Worm (Caenorhabditis elegans) whole organism, midembryonic: ENCODE data around the gene Y54G2A.50.

Experiments
- flt-1 ChIP-seq: fragments of 200-800 bp; sonication (Bioruptor generic); IDR thresholded peaks from 2 replicates; pipeline ENCODE4 v1.3.6; 2022; ENCODE audit warnings: missing genetic modification characterization, missing compliant biosample characterization
- ref-1 ChIP-seq: fragments of 200-800 bp; sonication (Bioruptor generic); conservative IDR thresholded peaks from 2 replicates; pipeline ENCODE4 v1.3.6; 2022; ENCODE audit warnings: missing genetic modification reagents, missing genetic modification characterization, missing compliant biosample characterization
- tab-1 ChIP-seq: fragments of 200-800 bp; sonication (Bioruptor generic); IDR thresholded peaks from 2 replicates; pipeline ENCODE4 v1.3.6; 2022; ENCODE audit warnings: missing genetic modification characterization, missing compliant biosample characterization
- ztf-23 ChIP-seq: fragments of 200-800 bp; sonication (Bioruptor generic); IDR thresholded peaks from 2 replicates; pipeline ENCODE4 v1.3.6; 2022; ENCODE audit warnings: missing genetic modification reagents, missing genetic modification characterization, missing compliant biosample characterization

DNA sequence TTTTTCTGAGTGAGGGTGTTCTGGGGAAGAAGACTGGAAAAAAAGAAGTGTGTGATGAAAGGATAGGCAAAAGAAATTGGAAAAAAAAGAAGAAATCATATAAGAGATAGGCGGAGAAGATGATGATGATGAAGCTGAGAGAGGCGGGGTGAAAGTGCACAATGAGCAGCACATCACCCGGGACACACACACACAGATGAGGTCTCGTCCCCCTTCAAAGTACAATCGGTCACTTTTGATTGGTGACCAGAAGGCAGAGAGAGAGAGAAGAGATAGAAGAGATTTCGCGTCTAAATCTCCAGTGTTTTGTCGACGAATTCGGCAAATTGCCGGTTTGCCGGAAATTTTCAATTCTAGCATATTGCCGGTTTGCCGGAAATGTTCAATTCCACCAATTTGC is 32.6 kb upstream of the Y54G2A.50 start:
- TF ChIP-seq flt-1 (GFP tag; lab: Robert Waterston, UW) (no peak), tab-1 (GFP tag; lab: Robert Waterston, UW) (no peak), ref-1 (no peak), ztf-23 (no peak)
